Fruit fly (Drosophila melanogaster) whole organism, embryonic: ENCODE measurements around the gene ND-PDSW.

Source experiments
- B-H2 ChIP-seq: fragments of 200-800 bp; sonication (Bioruptor generic); optimal IDR thresholded peaks from 2 replicates; lab custom pipeline; 2018; ENCODE audit warnings: missing biosample characterization, mild to moderate bottlenecking, missing genetic modification characterization
- CG12391 ChIP-seq: fragments of 200-800 bp; sonication (Bioruptor generic); optimal IDR thresholded peaks from 3 replicates; lab custom pipeline; 2018; ENCODE audit warnings: missing biosample characterization, mild to moderate bottlenecking, missing genetic modification characterization, moderate library complexity
- CG13287 ChIP-seq: fragments of 200-800 bp; sonication (Bioruptor generic); IDR thresholded peaks from 2 replicates; pipeline ENCODE4 v1.3.6; 2022; ENCODE audit warnings: missing biosample characterization, missing genetic modification characterization; ENCODE audit not compliant: partially characterized antibody
- CG13624 ChIP-seq: fragments of 200-800 bp; sonication (Bioruptor generic); optimal IDR thresholded peaks from 2 replicates; lab custom pipeline; 2016; ENCODE audit warnings: missing biosample characterization, missing genetic modification characterization
- CG1529 ChIP-seq: fragments of 200-800 bp; sonication (Bioruptor generic); optimal IDR thresholded peaks from 3 replicates; lab custom pipeline; 2018; ENCODE audit warnings: missing biosample characterization, missing genetic modification characterization
- CG15601 ChIP-seq: fragments of 200-800 bp; sonication (Bioruptor generic); optimal IDR thresholded peaks from 3 replicates; lab custom pipeline; 2019; ENCODE audit warnings: missing biosample characterization, mild to moderate bottlenecking, missing genetic modification characterization, moderate library complexity
- CG1603 ChIP-seq: fragments of 200-800 bp; sonication (Bioruptor generic); optimal IDR thresholded peaks from 2 replicates; lab custom pipeline; 2019; ENCODE audit warnings: missing biosample characterization, mild to moderate bottlenecking, missing genetic modification characterization, moderate library complexity
- CG1647 ChIP-seq: fragments of 200-800 bp; sonication (Bioruptor generic); optimal IDR thresholded peaks from 3 replicates; lab custom pipeline; 2016; ENCODE audit warnings: missing biosample characterization, missing genetic modification characterization
- CG17359 ChIP-seq: fragments of 200-800 bp; sonication (Bioruptor generic); optimal IDR thresholded peaks from 3 replicates; lab custom pipeline; 2018; ENCODE audit warnings: missing biosample characterization, mild to moderate bottlenecking, missing genetic modification characterization, moderate library complexity
- CG17802 ChIP-seq: fragments of 200-800 bp; sonication (Bioruptor generic); optimal IDR thresholded peaks from 2 replicates; lab custom pipeline; 2018; ENCODE audit warnings: missing biosample characterization, mild to moderate bottlenecking, missing genetic modification characterization, moderate library complexity
- CG17829 ChIP-seq: fragments of 200-800 bp; optimal IDR thresholded peaks from 2 replicates; lab custom pipeline; 2019; ENCODE audit warnings: missing biosample characterization, mild to moderate bottlenecking, missing genetic modification characterization, moderate library complexity
- CG18619 ChIP-seq: fragments of 200-800 bp; sonication (Bioruptor generic); optimal IDR thresholded peaks from 3 replicates; lab custom pipeline; 2017; ENCODE audit warnings: missing biosample characterization, mild to moderate bottlenecking, missing genetic modification characterization
- CG31388 ChIP-seq: fragments of 200-800 bp; sonication (Bioruptor generic); optimal IDR thresholded peaks from 2 replicates; lab custom pipeline; 2016; ENCODE audit warnings: missing biosample characterization, missing genetic modification characterization
- CG32772 ChIP-seq: fragments of 200-800 bp; sonication (Bioruptor generic); IDR thresholded peaks from 2 replicates; pipeline ENCODE4 v1.3.6; 2022; ENCODE audit warnings: missing biosample characterization, missing genetic modification characterization
- CG33213 ChIP-seq: fragments of 200-800 bp; sonication (Bioruptor generic); optimal IDR thresholded peaks from 3 replicates; lab custom pipeline; 2016; ENCODE audit warnings: missing biosample characterization, missing genetic modification characterization
- CG34422 ChIP-seq: fragments of 200-800 bp; sonication (Bioruptor generic); IDR thresholded peaks from 3 replicates; pipeline ENCODE4 v1.3.6; 2022; ENCODE audit warnings: missing biosample characterization, missing genetic modification characterization
- CG6689 ChIP-seq: fragments of 200-800 bp; sonication (Bioruptor generic); IDR thresholded peaks from 2 replicates; pipeline ENCODE4 v1.3.6; 2022; ENCODE audit warnings: missing biosample characterization, missing genetic modification characterization
- CG7745 ChIP-seq: fragments of 200-800 bp; sonication (Bioruptor generic); optimal IDR thresholded peaks from 2 replicates; lab custom pipeline; 2018; ENCODE audit warnings: missing biosample characterization, mild to moderate bottlenecking, missing genetic modification characterization, moderate library complexity
- Dip3 ChIP-seq: fragments of 200-800 bp; sonication (Bioruptor generic); optimal IDR thresholded peaks from 3 replicates; lab custom pipeline; 2016; ENCODE audit warnings: missing biosample characterization, missing genetic modification characterization
- Doc2 ChIP-seq: fragments of 200-800 bp; sonication (Bioruptor generic); IDR thresholded peaks from 2 replicates; pipeline ENCODE4 v1.3.6; 2022; ENCODE audit warnings: missing biosample characterization, missing genetic modification characterization
- Drgx ChIP-seq: fragments of 200-800 bp; sonication (Bioruptor generic); IDR thresholded peaks from 2 replicates; pipeline ENCODE4 v1.3.6; 2022; ENCODE audit warnings: missing biosample characterization, missing genetic modification characterization
- Eip74EF ChIP-seq, 2 experiments: fragments of 200-800 bp in 1 of 2; fragments of >200 bp in 1 of 2; sonication (Bioruptor generic) in 1 of 2; optimal IDR thresholded peaks; 2 replicates each; lab custom pipeline; 2017 to 2019; ENCODE audit warnings: missing biosample characterization in 2 of 2, missing genetic modification characterization in 2 of 2, mild to moderate bottlenecking in 1 of 2, moderate library complexity in 1 of 2
- Ets65A ChIP-seq: fragments of 200-800 bp; sonication (Bioruptor generic); peaks from one replicate; lab custom pipeline; 2016; ENCODE audit warnings: missing biosample characterization, missing genetic modification characterization
- GATAe ChIP-seq: fragments of 200-800 bp; sonication (Bioruptor generic); conservative IDR thresholded peaks from 2 replicates; pipeline ENCODE4 v1.3.6; 2022; ENCODE audit warnings: missing biosample characterization, missing genetic modification characterization
- Hr51 ChIP-seq, 2 experiments: fragments of 200-800 bp; sonication (Bioruptor generic); optimal IDR thresholded peaks; 2 replicates in 1 of 2; 3 replicates in 1 of 2; lab custom pipeline; 2016 to 2018; ENCODE audit warnings: missing biosample characterization in 2 of 2, missing genetic modification characterization in 2 of 2, mild to moderate bottlenecking in 1 of 2, moderate library complexity in 1 of 2
- Myb ChIP-seq: fragments of 200-800 bp; sonication (Bioruptor generic); optimal IDR thresholded peaks from 2 replicates; lab custom pipeline; 2016; ENCODE audit warnings: missing biosample characterization, missing genetic modification characterization
- Nf-YA ChIP-seq: fragments of 200-800 bp; sonication (Bioruptor generic); IDR thresholded peaks from 2 replicates; pipeline ENCODE4 v1.3.6; 2022; ENCODE audit warnings: missing biosample characterization, missing genetic modification characterization
- Oli ChIP-seq: fragments of 200-800 bp; sonication (Bioruptor generic); optimal IDR thresholded peaks from 2 replicates; lab custom pipeline; 2018; ENCODE audit warnings: missing biosample characterization, mild to moderate bottlenecking, missing genetic modification characterization, moderate library complexity
- Ptx1 ChIP-seq: fragments of 200-800 bp; sonication (Bioruptor generic); IDR thresholded peaks from 2 replicates; pipeline ENCODE4 v1.3.6; 2022; ENCODE audit warnings: missing biosample characterization, missing genetic modification characterization
- Ravus ChIP-seq: fragments of 200-800 bp; sonication (Bioruptor generic); IDR thresholded peaks from 2 replicates; pipeline ENCODE4 v1.3.6; 2022; ENCODE audit warnings: missing biosample characterization, missing genetic modification characterization
- Sox102F ChIP-seq: fragments of 200-800 bp; sonication (Bioruptor generic); optimal IDR thresholded peaks from 2 replicates; lab custom pipeline; 2018; ENCODE audit warnings: missing biosample characterization, mild to moderate bottlenecking, missing genetic modification characterization, moderate library complexity
- Ssrp ChIP-seq: fragments of 200-800 bp; sonication (Bioruptor generic); optimal IDR thresholded peaks from 2 replicates; lab custom pipeline; 2018; ENCODE audit warnings: missing biosample characterization, mild to moderate bottlenecking, missing genetic modification characterization, moderate library complexity
- ash1 ChIP-seq: fragments of 200-800 bp; sonication (Bioruptor generic); optimal IDR thresholded peaks from 2 replicates; lab custom pipeline; 2018; ENCODE audit warnings: missing biosample characterization, mild to moderate bottlenecking, missing genetic modification characterization
- az2 ChIP-seq: fragments of 200-800 bp; sonication (Bioruptor generic); optimal IDR thresholded peaks from 3 replicates; lab custom pipeline; 2016; ENCODE audit warnings: missing biosample characterization, missing genetic modification characterization
- croc ChIP-seq: fragments of 200-800 bp; sonication (Bioruptor generic); conservative IDR thresholded peaks from 3 replicates; pipeline ENCODE4 v1.3.6; 2022; ENCODE audit warnings: missing biosample characterization, missing genetic modification characterization
- ftz-f1 ChIP-seq: fragments of 200-800 bp; sonication (Bioruptor generic); optimal IDR thresholded peaks from 2 replicates; lab custom pipeline; 2016; ENCODE audit warnings: missing biosample characterization, missing genetic modification characterization
- gce ChIP-seq: fragments of 200-800 bp; sonication (Bioruptor generic); IDR thresholded peaks from 3 replicates; pipeline ENCODE4 v1.3.6; 2022; ENCODE audit warnings: missing biosample characterization, missing genetic modification characterization
- gem ChIP-seq: fragments of 200-800 bp; sonication (Bioruptor generic); optimal IDR thresholded peaks from 2 replicates; lab custom pipeline; 2019; ENCODE audit warnings: missing biosample characterization, mild to moderate bottlenecking, missing genetic modification characterization, moderate library complexity
- knrl ChIP-seq: fragments of 200-800 bp; sonication (Bioruptor generic); IDR thresholded peaks from 3 replicates; pipeline ENCODE4 v1.3.6; 2022; ENCODE audit warnings: missing biosample characterization, missing genetic modification characterization; ENCODE audit not compliant: partially characterized antibody
- lola ChIP-seq, 3 experiments: fragments of >200 bp in 2 of 3; fragments of 200-800 bp in 1 of 3; sonication (Bioruptor generic) in 1 of 3; optimal IDR thresholded peaks; 2 replicates each; lab custom pipeline; 2017 to 2019; ENCODE audit warnings: missing biosample characterization in 3 of 3, missing genetic modification characterization in 3 of 3, mild to moderate bottlenecking in 1 of 3, moderate library complexity in 1 of 3
- mld ChIP-seq: fragments of 200-800 bp; sonication (Bioruptor generic); IDR thresholded peaks from 3 replicates; pipeline ENCODE4 v1.3.6; 2022; ENCODE audit warnings: missing biosample characterization, missing genetic modification characterization; ENCODE audit not compliant: partially characterized antibody
- otp ChIP-seq: fragments of 200-800 bp; sonication (Bioruptor generic); IDR thresholded peaks from 3 replicates; pipeline ENCODE4, ENCODE4 v1.3.6; 2022; ENCODE audit warnings: missing biosample characterization, missing genetic modification characterization
- phol ChIP-seq: fragments of 200-800 bp; sonication (Bioruptor generic); optimal IDR thresholded peaks from 3 replicates; lab custom pipeline; 2018; ENCODE audit warnings: missing biosample characterization, mild to moderate bottlenecking, missing genetic modification characterization, moderate library complexity
- sd ChIP-seq: fragments of 200-800 bp; sonication (Bioruptor generic); optimal IDR thresholded peaks from 3 replicates; lab custom pipeline; 2018; ENCODE audit warnings: missing biosample characterization, mild to moderate bottlenecking, missing genetic modification characterization, moderate library complexity
- seq ChIP-seq: fragments of 200-800 bp; sonication (Bioruptor generic); IDR thresholded peaks from 2 replicates; pipeline ENCODE4 v1.3.6; 2022; ENCODE audit warnings: missing biosample characterization, missing genetic modification characterization
- sisA ChIP-seq: fragments of 200-800 bp; sonication (Bioruptor generic); IDR thresholded peaks from 2 replicates; pipeline ENCODE4 v1.3.6; 2022; ENCODE audit warnings: missing biosample characterization, missing genetic modification characterization
- tap ChIP-seq: fragments of 200-800 bp; optimal IDR thresholded peaks from 3 replicates; lab custom pipeline; 2019; ENCODE audit warnings: missing biosample characterization, mild to moderate bottlenecking, missing genetic modification characterization, moderate library complexity
- tio ChIP-seq: fragments of 200-800 bp; sonication (Bioruptor generic); optimal IDR thresholded peaks from 2 replicates; lab custom pipeline; 2017; ENCODE audit warnings: missing biosample characterization, missing genetic modification characterization, inconsistent platforms
- zf30C ChIP-seq: fragments of 200-800 bp; sonication (Bioruptor generic); optimal IDR thresholded peaks from 3 replicates; lab custom pipeline; 2018; ENCODE audit warnings: missing biosample characterization, mild to moderate bottlenecking, missing genetic modification characterization

The ND-PDSW gene

dm6 chr2L:3506806-3507205 lies 40.8 kb downstream of the ND-PDSW start (continued):
- TF ChIP-seq CG6689 (GFP tag; lab: Robert Waterston, UW): 0 out of 2 replicates have a peak, but pooled peaks have one; percentile 25
- TF ChIP-seq CG17829 (tag; lab: Kevin White, UChicago): no peak
- TF ChIP-seq Hr51 (GFP tag; optimal IDR thresholded peaks at IDR 0.05; lab: Kevin White, UChicago): peak in 1 of 2 experiments; percentile 9
- TF ChIP-seq knrl: no peak
- TF ChIP-seq zf30C (GFP tag; lab: Kevin White, UChicago): no peak
- no peak for TF ChIP-seq CG31388 (GFP tag; lab: Kevin White, UChicago)
- no peak for TF ChIP-seq CG1603 (tag; lab: Kevin White, UChicago)
- no peak for TF ChIP-seq gce (GFP tag; lab: Robert Waterston, UW)
- no peak for TF ChIP-seq CG32772
- TF ChIP-seq sisA (GFP tag; lab: Robert Waterston, UW): 0 out of 2 replicates have a peak, but pooled peaks have one; percentile 16
- no peak for TF ChIP-seq GATAe (GFP tag; lab: Robert Waterston, UW)
- no peak for TF ChIP-seq croc (GFP tag; lab: Robert Waterston, UW)
- peak; percentile 26 for TF ChIP-seq phol (tag; lab: Kevin White, UChicago)
- TF ChIP-seq gem (tag; lab: Kevin White, UChicago): peak; percentile 44
- no peak for TF ChIP-seq otp
- TF ChIP-seq Ravus (GFP tag; lab: Robert Waterston, UW): no peak
- peak; percentile 37 for TF ChIP-seq Sox102F (GFP tag; lab: Kevin White, UChicago)
- 0 out of 2 replicates have a peak, but pooled peaks have one; percentile 20 for TF ChIP-seq Ptx1 (GFP tag; lab: Robert Waterston, UW)
- no peak for TF ChIP-seq CG1529 (GFP tag; lab: Kevin White, UChicago)
- TF ChIP-seq CG18619 (GFP tag; lab: Kevin White, UChicago): no peak
- no peak for TF ChIP-seq CG15601 (tag; lab: Kevin White, UChicago)
- no peak for TF ChIP-seq CG7745 (tag; lab: Kevin White, UChicago)
- no peak for TF ChIP-seq CG13287 (GFP tag; lab: Robert Waterston, UW)
- TF ChIP-seq CG34422 (GFP tag; lab: Robert Waterston, UW): no peak
- TF ChIP-seq CG12391 (tag; lab: Kevin White, UChicago): no peak
- TF ChIP-seq tio: peak; percentile 14
- TF ChIP-seq B-H2 (GFP tag; lab: Kevin White, UChicago): no peak
- no peak for TF ChIP-seq Eip74EF (GFP tag; optimal IDR thresholded peaks at IDR 0.05; lab: Kevin White, UChicago)
- TF ChIP-seq ftz-f1 (GFP tag; lab: Kevin White, UChicago): no peak
- TF ChIP-seq CG17359 (tag; lab: Kevin White, UChicago): no peak
- no peak for TF ChIP-seq tap
- peak; percentile 16 for TF ChIP-seq Ets65A (GFP tag; lab: Kevin White, UChicago)
- TF ChIP-seq seq: no peak
- TF ChIP-seq az2 (GFP tag; lab: Kevin White, UChicago): peak; percentile 12
- peak; percentile 37 for TF ChIP-seq Drgx
- peak; percentile 10 for TF ChIP-seq Ssrp (tag; lab: Kevin White, UChicago)
- TF ChIP-seq CG1647: no peak

dm6 chr2L:3507209-3508164 lies 41.5 kb downstream of the ND-PDSW start, which contains the start of gene tim:
TSS of gene tim (minus strand) at chr2L:3508119.
- TF ChIP-seq seq: peak; percentile 37; the same call in 1 of the 2 replicates
- no peak for TF ChIP-seq Myb (GFP tag; lab: Kevin White, UChicago)
- TF ChIP-seq Doc2 (GFP tag; lab: Robert Waterston, UW): no peak
- TF ChIP-seq CG13624: no peak
- TF ChIP-seq CG17802 (tag; lab: Kevin White, UChicago): no peak
- no peak for TF ChIP-seq ash1 (GFP tag; lab: Kevin White, UChicago)
- peak; percentile 26 for TF ChIP-seq Oli (tag; lab: Kevin White, UChicago)
- TF ChIP-seq Nf-YA (GFP tag; lab: Robert Waterston, UW): 0 out of 2 replicates have a peak, but pooled peaks have one; percentile 15
- TF ChIP-seq CG33213 (GFP tag; lab: Kevin White, UChicago): no peak
- peak in 1 of 3 experiments; percentile 35 for TF ChIP-seq lola (GFP tag; optimal IDR thresholded peaks at IDR 0.05; lab: Kevin White, UChicago)
- no peak for TF ChIP-seq Dip3 (GFP tag; lab: Kevin White, UChicago)
- no peak for TF ChIP-seq mld
- TF ChIP-seq sd (tag; lab: Kevin White, UChicago): no peak
